Fruit fly (Drosophila melanogaster): ENCODE measurements around the gene Fancm.
A peak's percentile ranks its signal among the peaks of the same experiment; 100 is the strongest.

Fancm gene

DNA sequence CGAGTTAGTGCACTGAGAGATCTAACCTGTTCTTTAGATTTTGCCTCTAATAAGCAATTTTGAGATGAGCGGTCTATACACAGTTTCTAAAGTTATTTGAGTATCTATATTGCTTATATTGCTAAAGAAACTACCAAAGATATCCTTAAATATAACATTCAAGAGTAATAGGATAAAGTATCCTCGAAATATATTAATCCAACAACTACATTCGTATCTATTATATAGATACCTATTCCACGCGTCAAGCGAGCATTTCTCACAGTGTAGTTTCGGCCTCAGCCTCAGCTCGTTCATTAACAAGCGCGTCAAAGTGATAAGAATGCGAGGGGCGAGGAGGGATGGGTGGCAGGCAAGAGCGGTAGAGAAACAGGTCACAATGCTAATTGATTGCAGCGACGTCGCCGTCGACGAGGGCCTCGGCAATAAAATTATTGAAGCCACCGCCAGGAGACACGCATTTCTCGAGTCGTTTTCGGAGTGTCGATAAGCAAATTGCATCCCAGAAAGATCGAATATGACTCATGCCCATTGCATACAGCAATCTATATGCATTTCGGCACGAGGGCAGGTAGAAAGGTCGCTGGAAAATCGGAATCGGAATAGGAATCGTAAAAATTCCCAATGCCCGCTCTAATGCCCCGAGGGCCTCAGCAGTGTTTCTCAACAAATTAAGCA is 11.6 kb downstream of the Fancm start (continued):
- TF ChIP-seq cato (GFP tag; optimal IDR thresholded peaks at IDR 0.05; ENCODE audit: borderline replicate concordance) (no peak), trem (tag; optimal IDR thresholded peaks at IDR 0.05) (peak; percentile 29), cad (GFP tag; optimal IDR thresholded peaks at IDR 0.05) (peak; percentile 76), Doc2 (GFP tag; IDR thresholded peaks at IDR 0.05) (no peak), CG15514 (GFP tag; optimal IDR thresholded peaks at IDR 0.05) (no peak), CG14014 (GFP tag; IDR thresholded peaks at IDR 0.05) (no peak), CG10431 (GFP tag; optimal IDR thresholded peaks at IDR 0.05) (no peak), Kr (GFP tag; optimal IDR thresholded peaks at IDR 0.05) (no peak), chm (GFP tag; IDR thresholded peaks at IDR 0.05) (no peak), mld (GFP tag; IDR thresholded peaks at IDR 0.05; ENCODE audit: partially characterized antibody) (no peak), zfh1 (GFP tag; IDR thresholded peaks at IDR 0.05) (peak; percentile 66), CG6272 (GFP tag; IDR thresholded peaks at IDR 0.05) (no peak; the same call in 1 of the 2 replicates), bcd (GFP tag; optimal IDR thresholded peaks at IDR 0.05) (peak; percentile 24), CG31441 (GFP tag; IDR thresholded peaks at IDR 0.05) (no peak; the same call in none of the 2 replicates), vvl (GFP tag; IDR thresholded peaks at IDR 0.05) (no peak; the same call in 1 of the 2 replicates), Rfx (GFP tag; IDR thresholded peaks at IDR 0.05) (peak; percentile 29; the same call in 1 of the 2 replicates), crp (GFP tag; optimal IDR thresholded peaks at IDR 0.05) (no peak), CG16779 (GFP tag; IDR thresholded peaks at IDR 0.05) (no peak), ham (GFP tag; IDR thresholded peaks at IDR 0.05) (no peak), CkIIα-i1 (GFP tag; IDR thresholded peaks at IDR 0.05) (no peak), B-H1 (GFP tag; IDR thresholded peaks at IDR 0.05) (no peak), sim (GFP tag; IDR thresholded peaks at IDR 0.05) (no peak), sens-2 (GFP tag; IDR thresholded peaks at IDR 0.05) (no peak), CG11456 (GFP tag; IDR thresholded peaks at IDR 0.05) (peak; percentile 62; the same call in 1 of the 3 replicates), CG3995 (GFP tag; optimal IDR thresholded peaks at IDR 0.05) (no peak), cg (GFP tag; optimal IDR thresholded peaks at IDR 0.05) (no peak), pnt (GFP tag; optimal IDR thresholded peaks at IDR 0.05) (peak; percentile 37), Spps (tag; optimal IDR thresholded peaks at IDR 0.05) (peak; percentile 1), CG11723 (GFP tag; optimal IDR thresholded peaks at IDR 0.05) (no peak), CG6765 (GFP tag; optimal IDR thresholded peaks at IDR 0.05) (no peak), CG10147 (GFP tag; optimal IDR thresholded peaks at IDR 0.05) (no peak), sens (GFP tag) (peak; percentile 92), ttk (GFP tag; IDR thresholded peaks at IDR 0.05) (peak; percentile 55; the same call in 1 of the 2 replicates), CG3726 (GFP tag; IDR thresholded peaks at IDR 0.05) (no peak), CG7271 (tag; optimal IDR thresholded peaks at IDR 0.05) (no peak), Tbp (GFP tag; optimal IDR thresholded peaks at IDR 0.05) (no peak), jing (GFP tag; optimal IDR thresholded peaks at IDR 0.05) (no peak), cwo (GFP tag; optimal IDR thresholded peaks at IDR 0.05) (no peak), gce (GFP tag; IDR thresholded peaks at IDR 0.05) (no peak), dmrt99B (tag; optimal IDR thresholded peaks at IDR 0.05) (peak; percentile 75), Asciz (GFP tag; optimal IDR thresholded peaks at IDR 0.05) (no peak), CG8281 (tag; optimal IDR thresholded peaks at IDR 0.05) (peak; percentile 14), dmrt11E (tag; optimal IDR thresholded peaks at IDR 0.05) (peak; percentile 53), CG3163 (GFP tag; optimal IDR thresholded peaks at IDR 0.05) (no peak), dm (GFP tag; optimal IDR thresholded peaks at IDR 0.05) (no peak), CG14667 (GFP tag; IDR thresholded peaks at IDR 0.05) (peak; percentile 41), NfI (GFP tag; optimal IDR thresholded peaks at IDR 0.05) (no peak), nau (GFP tag; optimal IDR thresholded peaks at IDR 0.05) (no peak), Sry-δ (GFP tag; optimal IDR thresholded peaks at IDR 0.05) (peak; percentile 11), CG2120 (GFP tag; optimal IDR thresholded peaks at IDR 0.05) (no peak), CG6689 (GFP tag; IDR thresholded peaks at IDR 0.05) (peak; percentile 48)

Measured in whole organism, embryonic.